Worm (Caenorhabditis elegans): ENCODE measurements around the gene wdr-37.

DNA sequence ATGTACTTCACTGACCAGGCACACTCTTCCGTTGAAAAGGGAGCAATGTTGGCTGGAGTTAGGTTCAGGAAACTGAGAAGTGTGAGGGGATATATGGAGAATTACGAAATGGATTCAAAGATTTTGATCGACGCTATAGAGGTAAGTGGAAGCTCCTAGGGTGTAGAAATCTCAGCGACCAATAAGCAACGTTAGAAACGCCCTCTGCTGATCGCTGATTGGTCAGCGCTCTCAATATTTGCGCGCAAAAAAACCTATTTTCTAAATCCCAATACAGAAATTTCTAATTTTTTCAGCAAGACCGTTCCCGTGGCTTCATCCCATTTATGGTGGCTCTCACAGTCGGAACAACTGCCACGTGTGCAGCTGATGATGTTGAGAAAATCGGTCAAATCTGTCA is 15.8 kb upstream of the wdr-37 start:
- no peak for TF ChIP-seq nhr-232 (tag; optimal IDR thresholded peaks at IDR 0.05)
- no peak for TF ChIP-seq elt-2 (tag; optimal IDR thresholded peaks at IDR 0.05)
- TF ChIP-seq madf-2 (tag; optimal IDR thresholded peaks at IDR 0.05): no peak
- TF ChIP-seq ttx-3 (tag; optimal IDR thresholded peaks at IDR 0.05): no peak
- no peak for TF ChIP-seq dmd-4 (tag; optimal IDR thresholded peaks at IDR 0.05; ENCODE audit: borderline replicate concordance)
- no peak for TF ChIP-seq nhr-11 (tag; optimal IDR thresholded peaks at IDR 0.05)
